Fruit fly (Drosophila melanogaster) whole organism, embryonic: ENCODE data around the gene SLC5A11.
A peak's percentile ranks its signal among the peaks of the same experiment; 100 is the strongest.

Experiments used
- Atf3 ChIP-seq: fragments of 200-800 bp; sonication (Bioruptor generic); optimal IDR thresholded peaks from 3 replicates; lab custom pipeline; 2016; ENCODE audit warnings: missing biosample characterization, missing genetic modification characterization
- Bgb ChIP-seq: fragments of 200-800 bp; sonication (Bioruptor generic); IDR thresholded peaks from 2 replicates; pipeline ENCODE4 v1.3.6; 2022; ENCODE audit warnings: missing biosample characterization, missing genetic modification characterization; ENCODE audit not compliant: partially characterized antibody
- CG10654 ChIP-seq: fragments of 200-800 bp; sonication (Bioruptor generic); optimal IDR thresholded peaks from 2 replicates; lab custom pipeline; 2016; ENCODE audit warnings: missing biosample characterization, missing genetic modification characterization
- CG11504 ChIP-seq: fragments of 200-800 bp; sonication (Bioruptor generic); optimal IDR thresholded peaks from 3 replicates; lab custom pipeline; 2019; ENCODE audit warnings: missing biosample characterization, mild to moderate bottlenecking, missing genetic modification characterization, moderate library complexity
- CG12942 ChIP-seq: fragments of 200-800 bp; sonication (Bioruptor generic); optimal IDR thresholded peaks from 3 replicates; lab custom pipeline; 2016; ENCODE audit warnings: missing biosample characterization, missing genetic modification characterization
- CG13894 ChIP-seq: fragments of 200-800 bp; sonication (Bioruptor generic); optimal IDR thresholded peaks from 3 replicates; lab custom pipeline; 2018; ENCODE audit warnings: missing biosample characterization, mild to moderate bottlenecking, missing genetic modification characterization, moderate library complexity
- CG17912 ChIP-seq: fragments of 200-800 bp; sonication (Bioruptor generic); optimal IDR thresholded peaks from 2 replicates; lab custom pipeline; 2018; ENCODE audit warnings: missing biosample characterization, mild to moderate bottlenecking, missing genetic modification characterization
- CG18476 ChIP-seq: fragments of 200-800 bp; sonication (Bioruptor generic); optimal IDR thresholded peaks from 2 replicates; lab custom pipeline; 2016; ENCODE audit warnings: missing biosample characterization, mild to moderate bottlenecking, missing genetic modification characterization
- CG34224 ChIP-seq: fragments of 200-800 bp; sonication (Bioruptor generic); IDR thresholded peaks from 3 replicates; pipeline ENCODE4 v1.3.6; 2022; ENCODE audit warnings: missing biosample characterization, missing genetic modification characterization; ENCODE audit not compliant: partially characterized antibody
- CG3838 ChIP-seq: fragments of 200-800 bp; sonication (Bioruptor generic); optimal IDR thresholded peaks from 3 replicates; lab custom pipeline; 2016; ENCODE audit warnings: missing biosample characterization, missing genetic modification characterization
- CG4282 ChIP-seq: fragments of 200-800 bp; sonication (Bioruptor generic); optimal IDR thresholded peaks from 2 replicates; lab custom pipeline; 2016; ENCODE audit warnings: missing biosample characterization, missing genetic modification characterization
- CG4707 ChIP-seq: fragments of 200-800 bp; sonication (Bioruptor generic); optimal IDR thresholded peaks from 2 replicates; lab custom pipeline; 2018; ENCODE audit warnings: missing biosample characterization, mild to moderate bottlenecking, missing genetic modification characterization, moderate library complexity
- CG4730 ChIP-seq: fragments of 200-800 bp; sonication (Bioruptor generic); IDR thresholded peaks from 2 replicates; pipeline ENCODE4 v1.3.6; 2022; ENCODE audit warnings: missing biosample characterization, missing genetic modification characterization
- CG6683 ChIP-seq: fragments of 200-800 bp; sonication (Bioruptor generic); optimal IDR thresholded peaks from 2 replicates; lab custom pipeline; 2017; ENCODE audit warnings: missing biosample characterization, mild to moderate bottlenecking, missing genetic modification characterization, missing genetic modification reagents
- CG7556 ChIP-seq: fragments of 200-800 bp; sonication (Bioruptor generic); optimal IDR thresholded peaks from 2 replicates; lab custom pipeline; 2017; ENCODE audit warnings: missing biosample characterization, mild to moderate bottlenecking, missing genetic modification characterization
- CG9797 ChIP-seq: fragments of 200-800 bp; sonication (Bioruptor generic); optimal IDR thresholded peaks from 3 replicates; lab custom pipeline; 2018; ENCODE audit warnings: missing biosample characterization, mild to moderate bottlenecking, missing genetic modification characterization
- CG9876 ChIP-seq: fragments of 200-800 bp; sonication (Bioruptor generic); optimal IDR thresholded peaks from 2 replicates; lab custom pipeline; 2016; ENCODE audit warnings: missing biosample characterization, missing genetic modification characterization
- CHES-1-like ChIP-seq: fragments of 200-800 bp; sonication (Bioruptor generic); optimal IDR thresholded peaks from 2 replicates; lab custom pipeline; 2016; ENCODE audit warnings: missing biosample characterization, missing genetic modification characterization
- CTCF ChIP-seq: fragments of 200-800 bp; sonication (Bioruptor generic); optimal IDR thresholded peaks from 2 replicates; lab custom pipeline; 2017; ENCODE audit warnings: missing biosample characterization, mild to moderate bottlenecking, missing genetic modification characterization, moderate library complexity
- Chrac-16 ChIP-seq: fragments of 200-800 bp; sonication (Bioruptor generic); optimal IDR thresholded peaks from 3 replicates; lab custom pipeline; 2016; ENCODE audit warnings: missing biosample characterization, missing genetic modification characterization
- Dll ChIP-seq: fragments of 200-800 bp; sonication (Bioruptor generic); IDR thresholded peaks from 4 replicates; pipeline ENCODE4 v1.3.6; 2022; ENCODE audit warnings: missing biosample characterization, missing genetic modification characterization; ENCODE audit not compliant: partially characterized antibody
- Gsc ChIP-seq: fragments of 200-800 bp; sonication (Bioruptor generic); IDR thresholded peaks from 2 replicates; pipeline ENCODE4 v1.3.6; 2022; ENCODE audit warnings: missing biosample characterization, missing genetic modification characterization
- Gug ChIP-seq: fragments of 200-800 bp; sonication (Bioruptor generic); IDR thresholded peaks from 4 replicates; pipeline ENCODE4 v1.3.6; 2022; ENCODE audit warnings: missing biosample characterization, missing genetic modification characterization
- Jarid2 ChIP-seq: fragments of 200-800 bp; sonication (Bioruptor generic); optimal IDR thresholded peaks from 3 replicates; lab custom pipeline; 2017; ENCODE audit warnings: mild to moderate bottlenecking, missing biosample characterization, missing genetic modification reagents, missing genetic modification characterization
- Mad ChIP-seq: fragments of 200-800 bp; sonication (Bioruptor generic); optimal IDR thresholded peaks from 2 replicates; lab custom pipeline; 2016; ENCODE audit warnings: missing biosample characterization, missing genetic modification characterization
- NC2α ChIP-seq: fragments of 200-800 bp; sonication (Bioruptor generic); optimal IDR thresholded peaks from 2 replicates; lab custom pipeline; 2016; ENCODE audit warnings: missing biosample characterization, missing genetic modification characterization
- Nf-YB ChIP-seq: fragments of 200-800 bp; sonication (Bioruptor generic); optimal IDR thresholded peaks from 3 replicates; lab custom pipeline; 2019; ENCODE audit warnings: missing biosample characterization, mild to moderate bottlenecking, missing genetic modification characterization, moderate library complexity
- NfI ChIP-seq: fragments of 200-800 bp; sonication (Bioruptor generic); optimal IDR thresholded peaks from 3 replicates; lab custom pipeline; 2018; ENCODE audit warnings: missing biosample characterization, mild to moderate bottlenecking, missing genetic modification characterization, moderate library complexity
- Oaz ChIP-seq: fragments of 200-800 bp; sonication (Bioruptor generic); IDR thresholded peaks from 2 replicates; pipeline ENCODE4 v1.3.6; 2022; ENCODE audit warnings: missing biosample characterization, missing genetic modification characterization
- Six4 ChIP-seq: fragments of 200-800 bp; sonication (Bioruptor generic); optimal IDR thresholded peaks from 2 replicates; lab custom pipeline; 2016; ENCODE audit warnings: missing biosample characterization, missing genetic modification characterization
- Usf ChIP-seq: fragments of 200-800 bp; sonication (Bioruptor generic); optimal IDR thresholded peaks from 2 replicates; lab custom pipeline; 2017; ENCODE audit warnings: missing genotype, missing biosample characterization, missing genetic modification characterization
- ab ChIP-seq: fragments of 200-800 bp; sonication (Bioruptor generic); optimal IDR thresholded peaks from 2 replicates; lab custom pipeline; 2016; ENCODE audit warnings: missing biosample characterization, missing genetic modification characterization
- ase ChIP-seq: fragments of 200-800 bp; sonication (Bioruptor generic); IDR thresholded peaks from 3 replicates; pipeline ENCODE4 v1.3.6; 2022; ENCODE audit warnings: missing biosample characterization, missing genetic modification characterization
- bigmax ChIP-seq: fragments of 200-800 bp; sonication (Bioruptor generic); optimal IDR thresholded peaks from 2 replicates; lab custom pipeline; 2018; ENCODE audit warnings: missing biosample characterization, mild to moderate bottlenecking, missing genetic modification characterization
- btn ChIP-seq: fragments of 200-800 bp; sonication (Bioruptor generic); optimal IDR thresholded peaks from 2 replicates; lab custom pipeline; 2016; ENCODE audit warnings: missing biosample characterization, missing genetic modification characterization
- cwo ChIP-seq: fragments of 200-800 bp; sonication (Bioruptor generic); optimal IDR thresholded peaks from 3 replicates; lab custom pipeline; 2017; ENCODE audit warnings: missing biosample characterization, missing genetic modification characterization, mild to moderate bottlenecking, moderate library complexity, missing genetic modification reagents
- dmrt99B ChIP-seq: fragments of 200-800 bp; sonication (Bioruptor generic); optimal IDR thresholded peaks from 2 replicates; lab custom pipeline; 2018; ENCODE audit warnings: missing biosample characterization, mild to moderate bottlenecking, missing genetic modification characterization, moderate library complexity
- exex ChIP-seq: fragments of 200-800 bp; sonication (Bioruptor generic); optimal IDR thresholded peaks from 4 replicates; lab custom pipeline; 2018; ENCODE audit warnings: missing biosample characterization, mild to moderate bottlenecking, missing genetic modification characterization, moderate library complexity
- fd3F ChIP-seq: fragments of 200-800 bp; sonication (Bioruptor generic); optimal IDR thresholded peaks from 2 replicates; lab custom pipeline; 2018; ENCODE audit warnings: missing biosample characterization, mild to moderate bottlenecking, missing genetic modification characterization, moderate library complexity
- hbn ChIP-seq: fragments of 200-800 bp; sonication (Bioruptor generic); IDR thresholded peaks from 2 replicates; pipeline ENCODE4 v1.3.6; 2022; ENCODE audit warnings: missing biosample characterization, missing genetic modification characterization; ENCODE audit not compliant: partially characterized antibody
- insv ChIP-seq, 2 experiments: fragments of 200-800 bp; sonication (Bioruptor generic); optimal IDR thresholded peaks; 3 replicates each; lab custom pipeline; 2016 to 2018; ENCODE audit warnings: missing biosample characterization in 2 of 2, missing genetic modification characterization in 2 of 2
- mam ChIP-seq: fragments of 200-800 bp; sonication (Bioruptor generic); optimal IDR thresholded peaks from 3 replicates; lab custom pipeline; 2016; ENCODE audit warnings: missing biosample characterization, missing genetic modification characterization
- peb ChIP-seq: fragments of 200-800 bp; sonication (Bioruptor generic); IDR thresholded peaks from 2 replicates; pipeline ENCODE4 v1.3.6; 2022; ENCODE audit warnings: missing biosample characterization, missing genetic modification characterization
- slbo ChIP-seq: fragments of 200-800 bp; sonication (Bioruptor generic); IDR thresholded peaks from 2 replicates; pipeline ENCODE4 v1.3.6; 2022; ENCODE audit warnings: missing biosample characterization, missing genetic modification characterization
- sr ChIP-seq: fragments of 200-800 bp; sonication (Bioruptor generic); IDR thresholded peaks from 3 replicates; pipeline ENCODE4 v1.3.6; 2022; ENCODE audit warnings: missing biosample characterization, missing genetic modification characterization
- stc ChIP-seq: fragments of 200-800 bp; sonication (Bioruptor generic); IDR thresholded peaks from 2 replicates; pipeline ENCODE4 v1.3.6; 2022; ENCODE audit warnings: missing biosample characterization, missing genetic modification characterization
- tin ChIP-seq: fragments of 200-800 bp; sonication (Bioruptor generic); optimal IDR thresholded peaks from 3 replicates; lab custom pipeline; 2016; ENCODE audit warnings: missing biosample characterization, missing genetic modification characterization
- unc-4 ChIP-seq: fragments of 200-800 bp; sonication (Bioruptor generic); IDR thresholded peaks from 2 replicates; pipeline ENCODE4 v1.3.6; 2022; ENCODE audit warnings: missing biosample characterization, missing genetic modification characterization; ENCODE audit not compliant: partially characterized antibody
- usp ChIP-seq: fragments of >200 bp; optimal IDR thresholded peaks from 2 replicates; lab custom pipeline; 2017; ENCODE audit warnings: missing biosample characterization, missing genetic modification characterization
- wdn ChIP-seq: fragments of 200-800 bp; sonication (Bioruptor generic); IDR thresholded peaks from 2 replicates; pipeline ENCODE4 v1.3.6; 2022; ENCODE audit warnings: missing biosample characterization, missing genetic modification characterization
- zfh2 ChIP-seq: fragments of 200-800 bp; sonication (Bioruptor generic); optimal IDR thresholded peaks from 2 replicates; lab custom pipeline; 2016; ENCODE audit warnings: missing biosample characterization, missing genetic modification characterization

SLC5A11 gene

DNA sequence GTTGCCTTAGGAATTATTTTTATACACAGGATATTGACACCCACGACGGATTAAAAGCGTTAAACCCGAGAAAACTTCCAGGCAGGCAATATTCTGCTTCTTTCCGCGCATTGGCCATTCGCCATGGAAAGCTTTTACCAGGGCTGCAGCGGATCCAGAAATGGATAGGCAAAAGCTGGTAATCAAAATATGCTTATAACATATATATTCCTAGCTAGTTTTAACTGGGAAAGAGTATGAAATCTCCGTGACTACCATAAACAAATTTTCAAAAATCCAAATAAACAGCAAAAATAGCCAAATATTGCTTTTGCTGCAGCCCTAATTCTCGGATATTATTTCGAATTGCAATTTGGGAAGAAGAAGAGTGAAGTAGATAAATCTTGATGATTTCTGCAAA, 45.4 kb downstream of the SLC5A11 start, which contains the start of the genes PAPLA1 and Rbsn-5 (continued):
- peak; percentile 93 for TF ChIP-seq CG4282 (GFP tag; lab: Kevin White, UChicago)
- TF ChIP-seq dmrt99B, result peak; percentile 91
- TF ChIP-seq exex, result peak; percentile 93
- TF ChIP-seq ab (GFP tag; lab: Kevin White, UChicago), result peak; percentile 93
- no peak for TF ChIP-seq bigmax (GFP tag; lab: Kevin White, UChicago)
- peak; percentile 87 for TF ChIP-seq CG7556
- peak; percentile 94 for TF ChIP-seq Six4 (GFP tag; lab: Kevin White, UChicago)
- TF ChIP-seq Mad (GFP tag; lab: Kevin White, UChicago), result peak; percentile 91
- peak; percentile 31 for TF ChIP-seq CG9797 (GFP tag; lab: Kevin White, UChicago)
- peak; percentile 98 for TF ChIP-seq CHES-1-like
- peak; percentile 81 for TF ChIP-seq Oaz (GFP tag; lab: Robert Waterston, UW)
- peak; percentile 96 for TF ChIP-seq tin
- peak; percentile 80 for TF ChIP-seq cwo (GFP tag; lab: Kevin White, UChicago)
- TF ChIP-seq slbo (GFP tag; lab: Robert Waterston, UW), result peak; percentile 97
- TF ChIP-seq CG17912 (GFP tag; lab: Kevin White, UChicago), result peak; percentile 78
- peak; percentile 82 for TF ChIP-seq ase (GFP tag; lab: Robert Waterston, UW)
- peak; percentile 93 for TF ChIP-seq CG9876
- peak; percentile 82 for TF ChIP-seq wdn (GFP tag; lab: Robert Waterston, UW)
- TF ChIP-seq btn (GFP tag; lab: Kevin White, UChicago), result peak; percentile 84
- TF ChIP-seq CG4730, result peak; percentile 88
- peak; percentile 91 for TF ChIP-seq Gug (GFP tag; lab: Robert Waterston, UW)
- peak; percentile 74 for TF ChIP-seq Nf-YB (GFP tag; lab: Kevin White, UChicago)
- TF ChIP-seq Bgb (GFP tag; lab: Robert Waterston, UW), result peak; percentile 15; the same call in 1 of the 2 replicates
- peak; percentile 88 for TF ChIP-seq fd3F (GFP tag; lab: Kevin White, UChicago)
- peak; percentile 82 for TF ChIP-seq Usf (GFP tag; lab: Kevin White, UChicago)
- peak; percentile 94 for TF ChIP-seq CG10654 (GFP tag; lab: Kevin White, UChicago)
- peak; percentile 64 for TF ChIP-seq CG4707
- peak in 1 of 2 experiments; percentile 46 for TF ChIP-seq insv (GFP tag; optimal IDR thresholded peaks at IDR 0.05; lab: Kevin White, UChicago)
- no peak for TF ChIP-seq CG34224 (GFP tag; lab: Robert Waterston, UW)
- peak; percentile 94 for TF ChIP-seq Atf3
- peak; percentile 92 for TF ChIP-seq CG11504 (tag; lab: Kevin White, UChicago)
- peak; percentile 63 for TF ChIP-seq Jarid2
- peak; percentile 75 for TF ChIP-seq CG3838 (GFP tag; lab: Kevin White, UChicago)
- TF ChIP-seq CG18476 (GFP tag; lab: Kevin White, UChicago), result peak; percentile 91
- TF ChIP-seq CG6683 (GFP tag; lab: Kevin White, UChicago), result peak; percentile 73
- TF ChIP-seq usp (GFP tag; lab: Kevin White, UChicago), result no peak
- TF ChIP-seq CTCF (GFP tag; lab: Kevin White, UChicago), result peak; percentile 46
- TF ChIP-seq CG13894 (tag; lab: Kevin White, UChicago), result peak; percentile 94
- peak; percentile 93 for TF ChIP-seq NfI (GFP tag; lab: Kevin White, UChicago)
- TF ChIP-seq Chrac-16 (GFP tag; lab: Kevin White, UChicago), result peak; percentile 94
- TF ChIP-seq peb, result peak; percentile 87
- peak; percentile 94 for TF ChIP-seq CG12942 (GFP tag; lab: Kevin White, UChicago)
- TF ChIP-seq NC2α, result peak; percentile 88
- no peak for TF ChIP-seq unc-4 (GFP tag; lab: Robert Waterston, UW)
- peak; percentile 51; the same call in 3 of the 4 replicates for TF ChIP-seq Dll (GFP tag; lab: Robert Waterston, UW)
- TF ChIP-seq sr (GFP tag; lab: Robert Waterston, UW), result peak; percentile 26; the same call in 1 of the 3 replicates
- peak; percentile 98 for TF ChIP-seq mam (GFP tag; lab: Kevin White, UChicago)
- TF ChIP-seq Gsc (GFP tag; lab: Robert Waterston, UW), result peak; percentile 60
- TF ChIP-seq zfh2, result peak; percentile 97
- TF ChIP-seq hbn (GFP tag; lab: Robert Waterston, UW), result no peak
- TF ChIP-seq stc (GFP tag; lab: Robert Waterston, UW), result peak; percentile 85
